Worm (Caenorhabditis elegans) whole organism, mixed stage, embryonic: ENCODE measurements around the gene Y97E10C.1.
A peak's percentile ranks its signal among the peaks of the same experiment; 100 is the strongest.
"Not testable (repeated sequence)": the region's sequence is repeated elsewhere in the genome, so short reads cannot be mapped to it uniquely, and the experiment has no call there.

Experiments used
- blmp-1 ChIP-seq: fragments of 150-350 bp; optimal IDR thresholded peaks from 2 replicates; lab custom pipeline; 2014; ENCODE audit warnings: missing biosample characterization, missing genetic modification characterization
- ceh-43 ChIP-seq: fragments of 200-800 bp; sonication (Bioruptor generic); optimal IDR thresholded peaks from 2 replicates; lab custom pipeline; 2018; ENCODE audit warnings: mild to moderate bottlenecking, missing genetic modification characterization, moderate library complexity, missing compliant biosample characterization
- cnd-1 ChIP-seq: fragments of 200-800 bp; sonication (Bioruptor generic); optimal IDR thresholded peaks from 2 replicates; lab custom pipeline; 2018; ENCODE audit warnings: mild to moderate bottlenecking, missing genetic modification characterization, missing compliant biosample characterization
- drap-1 ChIP-seq: fragments of 200-800 bp; sonication (Bioruptor generic); optimal IDR thresholded peaks from 3 replicates; lab custom pipeline; 2018; ENCODE audit warnings: mild to moderate bottlenecking, missing genetic modification characterization, missing compliant biosample characterization
- elt-1 ChIP-seq: sonication (generic microtip); optimal IDR thresholded peaks from 2 replicates; lab custom pipeline; 2017; ENCODE audit warnings: missing genetic modification characterization, mild to moderate bottlenecking, missing compliant biosample characterization, antibody characterized with exemption, moderate library complexity, borderline replicate concordance; ENCODE audit not compliant: insufficient read depth
- elt-3 ChIP-seq: fragments of 150-350 bp; optimal IDR thresholded peaks from 2 replicates; lab custom pipeline; 2014; ENCODE audit warnings: missing biosample characterization, missing genetic modification characterization
- flh-1 ChIP-seq: fragments of 200-800 bp; sonication (Bioruptor generic); optimal IDR thresholded peaks from 2 replicates; lab custom pipeline; 2018; ENCODE audit warnings: mild to moderate bottlenecking, missing genetic modification characterization, moderate library complexity, missing compliant biosample characterization
- ham-2 ChIP-seq: fragments of 200-800 bp; sonication (Bioruptor generic); optimal IDR thresholded peaks from 2 replicates; lab custom pipeline; 2018; ENCODE audit warnings: mild to moderate bottlenecking, missing genetic modification characterization, missing compliant biosample characterization
- lin-13 ChIP-seq: fragments of 150-350 bp; optimal IDR thresholded peaks from 2 replicates; lab custom pipeline; 2014; ENCODE audit warnings: missing biosample characterization, missing genetic modification characterization
- lin-32 ChIP-seq: fragments of 200-800 bp; sonication (Bioruptor generic); optimal IDR thresholded peaks from 2 replicates; lab custom pipeline; 2018; ENCODE audit warnings: mild to moderate bottlenecking, missing genetic modification characterization, missing compliant biosample characterization
- lsy-2 ChIP-seq: fragments of 150-350 bp; optimal IDR thresholded peaks from 2 replicates; lab custom pipeline; 2014; ENCODE audit warnings: missing biosample characterization, missing genetic modification characterization
- mab-5 ChIP-seq: fragments of 150-350 bp; optimal IDR thresholded peaks from 2 replicates; lab custom pipeline; 2014; ENCODE audit warnings: missing biosample characterization, missing genetic modification characterization
- mep-1 ChIP-seq: fragments of 150-350 bp; optimal IDR thresholded peaks from 2 replicates; lab custom pipeline; 2017; ENCODE audit warnings: missing biosample characterization, missing genetic modification reagents, missing genetic modification characterization, inconsistent platforms
- mls-2 ChIP-seq: sonication (generic microtip); optimal IDR thresholded peaks from 2 replicates; lab custom pipeline; 2016; ENCODE audit warnings: mild to moderate bottlenecking, missing genetic modification characterization, moderate library complexity, missing compliant biosample characterization
- nhr-12 ChIP-seq: fragments of 150-350 bp; optimal IDR thresholded peaks from 2 replicates; lab custom pipeline; 2014; ENCODE audit warnings: missing biosample characterization, missing genetic modification characterization
- nhr-2 ChIP-seq: fragments of 150-350 bp; optimal IDR thresholded peaks from 2 replicates; lab custom pipeline; 2014; ENCODE audit warnings: missing biosample characterization, missing genetic modification characterization
- nhr-28 ChIP-seq: fragments of 150-350 bp; optimal IDR thresholded peaks from 2 replicates; lab custom pipeline; 2014; ENCODE audit warnings: missing biosample characterization, missing genetic modification characterization
- pha-4 ChIP-seq: fragments of 150-350 bp; optimal IDR thresholded peaks from 2 replicates; lab custom pipeline; 2018; ENCODE audit warnings: missing biosample characterization, missing genetic modification reagents, missing genetic modification characterization
- sem-2 ChIP-seq: fragments of 200-800 bp; sonication (Bioruptor generic); optimal IDR thresholded peaks from 2 replicates; lab custom pipeline; 2018; ENCODE audit warnings: mild to moderate bottlenecking, missing genetic modification characterization, missing compliant biosample characterization
- snpc-4 ChIP-seq: fragments of 150-350 bp; optimal IDR thresholded peaks from 2 replicates; lab custom pipeline; 2014; ENCODE audit warnings: missing biosample characterization, missing genetic modification characterization
- sptf-1 ChIP-seq: sonication (generic microtip); optimal IDR thresholded peaks from 2 replicates; lab custom pipeline; 2017; ENCODE audit warnings: mild to moderate bottlenecking, missing genetic modification characterization, moderate library complexity, missing compliant biosample characterization
- tbx-8 ChIP-seq: fragments of 200-800 bp; sonication (Bioruptor generic); optimal IDR thresholded peaks from 2 replicates; lab custom pipeline; 2018; ENCODE audit warnings: mild to moderate bottlenecking, missing genetic modification characterization, moderate library complexity, missing compliant biosample characterization
- unc-39 ChIP-seq: fragments of 150-350 bp; optimal IDR thresholded peaks from 2 replicates; lab custom pipeline; 2014; ENCODE audit warnings: missing biosample characterization, missing genetic modification characterization
- unc-62 ChIP-seq: fragments of 150-350 bp; optimal IDR thresholded peaks from 2 replicates; lab custom pipeline; 2014; ENCODE audit warnings: missing biosample characterization, missing genetic modification reagents, missing genetic modification characterization
- zip-8 ChIP-seq: fragments of 150-350 bp; optimal IDR thresholded peaks from 2 replicates; lab custom pipeline; 2014; ENCODE audit warnings: missing biosample characterization, missing genetic modification characterization

Y97E10C.1 gene

ce11 chrV:7686189-7686588, 42.5 kb upstream of the Y97E10C.1 start, which contains the start of the genes nhr-94 and nhr-152:
Gene nhr-94, minus strand, starts transcription at chrV:7686335.
Gene nhr-152, plus strand, starts transcription at chrV:7686350.
- TF ChIP-seq mab-5 (no peak), mep-1 (tag; lab: Kevin White, UChicago) (no peak), unc-62 (GFP tag; lab: Kevin White, UChicago) (no peak), lin-32 (no peak), snpc-4 (tag; lab: Kevin White, UChicago) (no peak), elt-1 (tag; lab: Kevin White, UChicago) (peak; percentile 49), mls-2 (tag; lab: Kevin White, UChicago) (no peak), cnd-1 (no peak), zip-8 (tag; lab: Kevin White, UChicago) (no peak), nhr-2 (peak; percentile 81), tbx-8 (GFP tag; lab: Kevin White, UChicago) (no peak), sem-2 (no peak), blmp-1 (no peak)

DNA sequence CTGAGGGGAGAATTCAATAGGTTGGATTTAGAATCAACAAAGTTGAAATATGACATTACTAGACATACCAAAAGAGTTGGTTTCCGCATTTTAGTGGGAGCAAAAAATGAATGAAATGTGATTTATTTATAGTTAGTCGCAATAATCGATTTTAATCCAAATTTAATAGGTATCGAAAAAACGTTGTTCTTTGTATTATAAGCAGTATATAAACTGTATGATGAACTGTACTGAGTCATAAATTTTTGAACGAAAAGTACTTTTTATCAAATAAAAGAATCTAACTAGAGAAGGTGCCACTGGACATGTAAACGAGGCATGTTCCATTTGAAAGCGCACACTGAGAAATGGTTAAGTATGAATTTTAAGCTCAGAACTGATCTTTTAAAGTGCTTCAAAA, 38.8 kb upstream of the Y97E10C.1 start, which contains the start of gene C12D5.9:
Gene C12D5.9, minus strand, starts transcription at position 101 of the 400 bp plus-strand sequence.
- TF ChIP-seq drap-1 = no peak
- TF ChIP-seq zip-8 (tag; lab: Kevin White, UChicago) = no peak
- TF ChIP-seq mep-1 (tag; lab: Kevin White, UChicago) = no peak
- TF ChIP-seq unc-39 (tag; lab: Kevin White, UChicago) = no peak
- no peak for TF ChIP-seq flh-1

- no peak for TF ChIP-seq snpc-4 (tag; lab: Kevin White, UChicago)
- no peak for TF ChIP-seq mab-5
- TF ChIP-seq cnd-1 = no peak
- TF ChIP-seq pha-4 (tag; lab: Kevin White, UChicago) = no peak
Observed at ce11 chrV:7690637-7691036, 38.0 kb upstream of the Y97E10C.1 start.

ce11 chrV:7693394-7693793, 35.3 kb upstream of the Y97E10C.1 start, which contains the start of gene C12D5.10:
Gene C12D5.10, minus strand, starts transcription at chrV:7693494.
- no peak for TF ChIP-seq lin-13
- TF ChIP-seq unc-39 (tag; lab: Kevin White, UChicago) = no peak
- TF ChIP-seq nhr-2 = no peak
- no peak for TF ChIP-seq unc-62 (GFP tag; lab: Kevin White, UChicago)
- TF ChIP-seq nhr-12 (tag; lab: Kevin White, UChicago) = no peak
- no peak for TF ChIP-seq lsy-2 (tag; lab: Kevin White, UChicago)
- no peak for TF ChIP-seq nhr-28 (tag; lab: Kevin White, UChicago)
- no peak for TF ChIP-seq tbx-8 (GFP tag; lab: Kevin White, UChicago)
- no peak for TF ChIP-seq elt-3 (tag; lab: Kevin White, UChicago)

DNA sequence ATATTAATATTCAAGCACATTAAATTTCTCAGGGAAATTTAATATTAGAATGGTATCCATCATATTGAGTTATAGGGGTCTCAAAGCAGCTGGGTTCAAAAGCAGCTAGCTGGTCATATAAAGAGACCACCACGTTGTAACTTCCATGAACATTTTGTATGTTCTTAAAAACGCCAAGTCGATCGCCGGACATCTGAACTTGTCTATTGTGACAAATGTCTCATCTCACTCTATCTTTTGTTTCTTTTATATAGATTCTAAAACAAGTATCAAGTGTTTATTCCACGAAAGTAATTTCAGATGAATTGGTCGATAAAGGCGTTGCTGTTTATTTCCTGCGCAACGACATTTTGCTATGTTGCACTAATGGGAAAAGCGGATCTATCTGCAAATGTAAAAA, 31.8 kb upstream of the Y97E10C.1 start, which contains the start of gene ZK105.3:
Gene ZK105.3, plus strand, starts transcription at position 301 of the 400 bp plus-strand sequence.
- no peak for TF ChIP-seq snpc-4 (tag; lab: Kevin White, UChicago)

ce11 chrV:7703536-7703935, 25.1 kb upstream of the Y97E10C.1 start, which contains the start of gene srsx-40:
Gene srsx-40, minus strand, starts transcription at chrV:7703636.
- TF ChIP-seq ham-2 (GFP tag; lab: Kevin White, UChicago); tbx-8 (GFP tag; lab: Kevin White, UChicago); sptf-1 (tag; lab: Kevin White, UChicago): not testable (repeated sequence)

DNA sequence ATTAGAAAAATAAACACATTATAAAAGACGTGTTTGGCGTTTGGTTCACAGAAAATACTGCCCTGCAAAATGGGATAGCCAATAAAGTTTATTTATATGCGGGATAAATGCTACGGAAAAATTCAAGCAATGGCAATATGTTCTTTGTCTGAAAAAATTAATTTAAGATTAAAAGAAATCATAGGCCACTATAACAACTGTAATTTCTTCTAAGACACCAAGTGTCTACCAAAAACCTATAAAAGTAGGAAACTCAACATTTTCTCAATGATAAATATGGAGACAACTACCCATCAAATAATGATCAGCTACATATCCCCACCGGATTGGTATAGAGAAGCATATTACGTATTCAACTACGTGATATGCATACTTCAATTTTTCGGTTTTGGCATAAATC, 23.4 kb upstream of the Y97E10C.1 start, which contains the start of gene srw-3:
Gene srw-3, plus strand, starts transcription at position 301 of the 400 bp plus-strand sequence.
- no peak for TF ChIP-seq zip-8 (tag; lab: Kevin White, UChicago)

ce11 chrV:7708525-7708924, 20.2 kb upstream of the Y97E10C.1 start, which contains the start of gene ZK105.11:
Gene ZK105.11, minus strand, starts transcription at chrV:7708625.
- TF ChIP-seq nhr-2 (no peak), ceh-43 (GFP tag; lab: Kevin White, UChicago) (no peak), unc-62 (GFP tag; lab: Kevin White, UChicago) (no peak), mab-5 (no peak), blmp-1 (no peak), elt-1 (tag; lab: Kevin White, UChicago) (no peak)
- TF ChIP-seq, all 35 proteins: peak for 0
